Worm (Caenorhabditis elegans) whole organism, L2 larva: ENCODE data around the gene K08F4.3.

ENCODE experiments used
- F13H6.1 ChIP-seq: sonication (generic microtip); optimal IDR thresholded peaks from 2 replicates; lab custom pipeline; 2016; ENCODE audit warnings: missing genetic modification characterization, missing compliant biosample characterization
- R02D3.7 ChIP-seq: fragments of 150-350 bp; optimal IDR thresholded peaks from 2 replicates; lab custom pipeline; 2014; ENCODE audit warnings: missing biosample characterization, missing genetic modification characterization
- Y55F3AM.14 ChIP-seq: fragments of 200-800 bp; sonication (Bioruptor generic); optimal IDR thresholded peaks from 2 replicates; lab custom pipeline; 2018; ENCODE audit warnings: mild to moderate bottlenecking, missing genetic modification characterization, missing compliant biosample characterization
- ZK546.5 ChIP-seq: sonication (generic microtip); optimal IDR thresholded peaks from 2 replicates; lab custom pipeline; 2017; ENCODE audit warnings: missing biosample characterization, missing genetic modification characterization
- alr-1 ChIP-seq: fragments of 150-350 bp; optimal IDR thresholded peaks from 2 replicates; lab custom pipeline; 2014; ENCODE audit warnings: missing biosample characterization, missing genetic modification characterization
- aly-2 ChIP-seq: fragments of 150-350 bp; optimal IDR thresholded peaks from 2 replicates; lab custom pipeline; 2014; ENCODE audit warnings: missing biosample characterization, missing genetic modification characterization
- ama-1 ChIP-seq: fragments of 150-350 bp; optimal IDR thresholded peaks from 2 replicates; lab custom pipeline; 2018; ENCODE audit warnings: inconsistent platforms
- blmp-1 ChIP-seq: sonication (generic microtip); optimal IDR thresholded peaks from 2 replicates; lab custom pipeline; 2017; ENCODE audit warnings: missing genetic modification characterization, mild to moderate bottlenecking, missing compliant biosample characterization, antibody characterized with exemption, moderate library complexity; ENCODE audit not compliant: insufficient read depth
- ceh-16 ChIP-seq: fragments of 150-350 bp; optimal IDR thresholded peaks from 2 replicates; lab custom pipeline; 2014; ENCODE audit warnings: missing biosample characterization, missing genetic modification characterization
- ceh-82 ChIP-seq: fragments of 150-350 bp; optimal IDR thresholded peaks from 2 replicates; lab custom pipeline; 2014; ENCODE audit warnings: missing biosample characterization, missing genetic modification characterization
- crh-2 ChIP-seq: sonication (generic microtip); optimal IDR thresholded peaks from 2 replicates; lab custom pipeline; 2017; ENCODE audit warnings: missing biosample characterization, missing genetic modification characterization
- dmd-4 ChIP-seq: sonication (generic microtip); optimal IDR thresholded peaks from 2 replicates; lab custom pipeline; 2017; ENCODE audit warnings: missing biosample characterization, missing genetic modification characterization
- elt-1 ChIP-seq: fragments of 150-350 bp; optimal IDR thresholded peaks from 2 replicates; lab custom pipeline; 2014; ENCODE audit warnings: missing biosample characterization, missing genetic modification characterization
- elt-3 ChIP-seq: sonication (generic microtip); optimal IDR thresholded peaks from 2 replicates; lab custom pipeline; 2017; ENCODE audit warnings: missing biosample characterization, missing genetic modification characterization
- fos-1 ChIP-seq: fragments of 150-350 bp; optimal IDR thresholded peaks from 2 replicates; lab custom pipeline; 2014; ENCODE audit warnings: missing biosample characterization, missing genetic modification characterization
- gmeb-1 ChIP-seq: fragments of 150-350 bp; optimal IDR thresholded peaks from 2 replicates; lab custom pipeline; 2014; ENCODE audit warnings: missing biosample characterization, missing genetic modification characterization
- lin-11 ChIP-seq: fragments of 150-350 bp; sonication (generic microtip); optimal IDR thresholded peaks from 2 replicates; lab custom pipeline; 2014; ENCODE audit warnings: missing biosample characterization, missing genetic modification characterization, inconsistent platforms, mixed read lengths
- lin-39 ChIP-seq: fragments of 150-350 bp; optimal IDR thresholded peaks from 2 replicates; lab custom pipeline; 2014; ENCODE audit warnings: missing biosample characterization, missing genetic modification reagents, missing genetic modification characterization
- lsy-2 ChIP-seq, 2 experiments: fragments of 150-350 bp in 1 of 2; sonication (generic microtip) in 1 of 2; optimal IDR thresholded peaks; 2 replicates each; lab custom pipeline; 2014 to 2017; ENCODE audit warnings: missing biosample characterization in 2 of 2, missing genetic modification characterization in 2 of 2
- mab-5 ChIP-seq: fragments of 150-350 bp; optimal IDR thresholded peaks from 2 replicates; lab custom pipeline; 2014; ENCODE audit warnings: missing biosample characterization, missing genetic modification characterization
- mbf-1 ChIP-seq: sonication (generic microtip); optimal IDR thresholded peaks from 2 replicates; lab custom pipeline; 2017; ENCODE audit warnings: missing biosample characterization, missing genetic modification characterization
- mdl-1 ChIP-seq, 2 experiments: fragments of 150-350 bp in 1 of 2; sonication (generic microtip) in 1 of 2; optimal IDR thresholded peaks; 2 replicates each; lab custom pipeline; 2017; ENCODE audit warnings: missing biosample characterization in 2 of 2, missing genetic modification characterization in 2 of 2
- nhr-10 ChIP-seq: sonication (generic microtip); optimal IDR thresholded peaks from 2 replicates; lab custom pipeline; 2017; ENCODE audit warnings: missing biosample characterization, missing genetic modification characterization
- nhr-12 ChIP-seq: fragments of 150-350 bp; optimal IDR thresholded peaks from 2 replicates; lab custom pipeline; 2014; ENCODE audit warnings: missing biosample characterization, missing genetic modification characterization
- nhr-129 ChIP-seq: fragments of 150-350 bp; optimal IDR thresholded peaks from 2 replicates; lab custom pipeline; 2014; ENCODE audit warnings: missing biosample characterization, missing genetic modification characterization
- nhr-21 ChIP-seq: fragments of 150-350 bp; optimal IDR thresholded peaks from 2 replicates; lab custom pipeline; 2014; ENCODE audit warnings: missing biosample characterization, missing genetic modification characterization
- nhr-23 ChIP-seq: fragments of 150-350 bp; optimal IDR thresholded peaks from 2 replicates; lab custom pipeline; 2014; ENCODE audit warnings: missing biosample characterization, missing genetic modification reagents, missing genetic modification characterization
- nhr-25 ChIP-seq: fragments of 150-350 bp; sonication (generic microtip); optimal IDR thresholded peaks from 3 replicates; lab custom pipeline; 2014; ENCODE audit warnings: missing biosample characterization, missing genetic modification characterization
- nhr-6 ChIP-seq: fragments of 150-350 bp; optimal IDR thresholded peaks from 2 replicates; lab custom pipeline; 2014; ENCODE audit warnings: missing biosample characterization, missing genetic modification characterization
- nhr-77 ChIP-seq: fragments of 150-350 bp; optimal IDR thresholded peaks from 2 replicates; lab custom pipeline; 2014; ENCODE audit warnings: missing biosample characterization, missing genetic modification characterization
- peb-1 ChIP-seq: fragments of 150-350 bp; optimal IDR thresholded peaks from 2 replicates; lab custom pipeline; 2014; ENCODE audit warnings: missing biosample characterization, missing genetic modification characterization
- sem-4 ChIP-seq: fragments of 150-350 bp; optimal IDR thresholded peaks from 2 replicates; lab custom pipeline; 2014; ENCODE audit warnings: missing biosample characterization, missing genetic modification reagents, missing genetic modification characterization
- sma-3 ChIP-seq: sonication (generic microtip); optimal IDR thresholded peaks from 2 replicates; lab custom pipeline; 2016; ENCODE audit warnings: missing genetic modification reagents, missing genetic modification characterization, missing compliant biosample characterization
- snpc-4 ChIP-seq: fragments of 150-350 bp; optimal IDR thresholded peaks from 2 replicates; lab custom pipeline; 2014; ENCODE audit warnings: missing biosample characterization, missing genetic modification characterization
- unc-39 ChIP-seq: fragments of 150-350 bp; optimal IDR thresholded peaks from 2 replicates; lab custom pipeline; 2014; ENCODE audit warnings: missing biosample characterization, missing genetic modification characterization
- zag-1 ChIP-seq: fragments of 150-350 bp; optimal IDR thresholded peaks from 2 replicates; lab custom pipeline; 2014; ENCODE audit warnings: missing biosample characterization, missing genetic modification characterization
- ztf-1 ChIP-seq: fragments of 200-800 bp; sonication (Bioruptor generic); conservative IDR thresholded peaks from 2 replicates; pipeline ENCODE4 v1.3.6; 2022; ENCODE audit warnings: missing genetic modification characterization, missing compliant biosample characterization

The K08F4.3 gene

DNA sequence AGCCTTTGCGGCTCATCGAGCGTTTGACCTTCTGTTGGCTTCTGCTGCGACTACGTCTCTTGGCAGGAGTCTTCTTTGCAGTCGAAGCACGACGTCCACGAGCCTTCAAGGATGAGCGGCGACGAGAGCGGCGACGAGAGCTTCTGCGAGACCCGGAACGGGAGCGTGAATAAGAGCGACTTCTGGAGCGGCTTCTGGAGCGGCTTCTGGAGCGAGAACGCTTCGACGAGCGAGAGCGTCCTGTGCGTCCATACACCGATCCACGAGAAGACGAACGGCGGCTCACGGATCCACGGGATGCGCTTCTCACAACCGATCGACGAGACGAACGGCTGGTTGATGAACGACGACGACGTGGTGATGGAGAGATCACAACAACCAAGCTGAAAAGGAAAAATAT is 18.2 kb upstream of the K08F4.3 start:
- no peak for TF ChIP-seq ceh-82 (tag; lab: Kevin White, UChicago)
- no peak for TF ChIP-seq elt-3 (tag; lab: Kevin White, UChicago)
- TF ChIP-seq alr-1 (tag; lab: Kevin White, UChicago) = no peak
- TF ChIP-seq peb-1 (tag; lab: Kevin White, UChicago) = no peak
- no peak for TF ChIP-seq ceh-16 (tag; lab: Kevin White, UChicago)
- TF ChIP-seq sma-3 (GFP tag; lab: Kevin White, UChicago) = no peak

DNA sequence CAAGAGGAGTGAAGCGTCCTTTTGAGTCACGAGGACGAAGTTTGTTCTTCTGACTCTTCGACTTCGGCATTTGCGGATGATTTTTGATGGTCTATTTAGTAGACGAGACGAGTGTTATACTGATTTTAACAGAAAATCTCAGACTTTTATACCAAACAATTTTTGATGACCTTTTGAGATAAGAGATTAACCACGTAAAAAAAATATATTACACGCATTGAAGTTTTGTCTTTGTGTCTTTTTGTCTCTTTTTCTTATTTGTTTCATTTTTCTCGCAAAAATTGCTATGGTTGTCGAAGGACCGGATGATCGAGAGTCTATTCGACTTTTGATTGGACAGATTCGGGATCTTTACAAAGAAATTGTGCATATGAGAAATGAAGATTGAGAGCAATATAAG is 17.6 kb upstream of the K08F4.3 start, which contains the start of gene spch-1:
TSS of gene spch-1 (minus strand) at position 101 of the 400 bp plus-strand sequence.
- TF ChIP-seq ama-1 (lab: Kevin White, UChicago) (no peak), nhr-25 (tag; lab: Kevin White, UChicago) (no peak), ztf-1 (GFP tag; lab: Robert Waterston, UW) (no peak), mdl-1 (tag; optimal IDR thresholded peaks at IDR 0.05; lab: Kevin White, UChicago) (no peak), fos-1 (tag; lab: Kevin White, UChicago) (no peak), nhr-6 (tag; lab: Kevin White, UChicago) (no peak), nhr-21 (tag; lab: Kevin White, UChicago) (no peak), nhr-23 (no peak), peb-1 (tag; lab: Kevin White, UChicago) (no peak), alr-1 (tag; lab: Kevin White, UChicago) (no peak), gmeb-1 (tag; lab: Kevin White, UChicago) (no peak), mab-5 (tag; lab: Kevin White, UChicago) (no peak), unc-39 (tag; lab: Kevin White, UChicago) (no peak), nhr-12 (tag; lab: Kevin White, UChicago) (no peak), mbf-1 (tag; lab: Kevin White, UChicago) (no peak), lin-11 (tag; lab: Kevin White, UChicago) (no peak), lsy-2 (tag; optimal IDR thresholded peaks at IDR 0.05; lab: Kevin White, UChicago) (no peak), lin-39 (tag; lab: Kevin White, UChicago) (no peak), snpc-4 (tag; lab: Kevin White, UChicago) (no peak)

DNA sequence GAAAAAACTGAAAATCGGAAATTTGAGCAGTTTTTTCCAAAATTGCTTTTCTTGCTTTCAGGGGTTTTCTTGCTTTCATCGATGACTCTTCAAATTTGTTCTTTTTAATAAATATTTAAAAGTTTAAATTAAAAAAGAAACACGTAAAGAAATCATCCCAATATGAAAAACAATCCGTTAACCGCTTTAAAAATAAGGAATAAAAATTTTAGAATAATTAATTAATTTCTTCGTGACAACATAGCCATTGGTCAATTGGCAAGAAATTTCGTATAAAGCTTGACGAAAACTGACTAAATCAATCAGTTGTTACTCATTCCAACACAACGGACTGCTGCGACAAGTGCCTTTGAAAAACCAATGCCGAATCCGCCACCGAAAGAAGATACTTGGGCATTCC is 16.5 kb upstream of the K08F4.3 start, which contains the start of gene nsph-3.2:
TSS of gene nsph-3.2 (plus strand) at position 301 of the 400 bp plus-strand sequence.
- TF ChIP-seq mab-5 (tag; lab: Kevin White, UChicago) = no peak
- no peak for TF ChIP-seq gmeb-1 (tag; lab: Kevin White, UChicago)
- TF ChIP-seq Y55F3AM.14 (GFP tag; lab: Kevin White, UChicago) = no peak
- no peak for TF ChIP-seq elt-1 (tag; lab: Kevin White, UChicago)
- no peak for TF ChIP-seq aly-2
- TF ChIP-seq zag-1 (tag; lab: Kevin White, UChicago) = no peak
- no peak for TF ChIP-seq sem-4 (tag; lab: Kevin White, UChicago)
- no peak for TF ChIP-seq nhr-23
- no peak for TF ChIP-seq alr-1 (tag; lab: Kevin White, UChicago)
- no peak for TF ChIP-seq ceh-82 (tag; lab: Kevin White, UChicago)
- TF ChIP-seq nhr-21 (tag; lab: Kevin White, UChicago) = no peak
- TF ChIP-seq R02D3.7 (tag; lab: Kevin White, UChicago) = no peak
- TF ChIP-seq lsy-2 (tag; optimal IDR thresholded peaks at IDR 0.05; lab: Kevin White, UChicago) = no peak
- TF ChIP-seq nhr-129 = no peak
- no peak for TF ChIP-seq nhr-77
- TF ChIP-seq lin-39 (tag; lab: Kevin White, UChicago) = no peak
- TF ChIP-seq ZK546.5 (tag; lab: Kevin White, UChicago) = no peak

DNA sequence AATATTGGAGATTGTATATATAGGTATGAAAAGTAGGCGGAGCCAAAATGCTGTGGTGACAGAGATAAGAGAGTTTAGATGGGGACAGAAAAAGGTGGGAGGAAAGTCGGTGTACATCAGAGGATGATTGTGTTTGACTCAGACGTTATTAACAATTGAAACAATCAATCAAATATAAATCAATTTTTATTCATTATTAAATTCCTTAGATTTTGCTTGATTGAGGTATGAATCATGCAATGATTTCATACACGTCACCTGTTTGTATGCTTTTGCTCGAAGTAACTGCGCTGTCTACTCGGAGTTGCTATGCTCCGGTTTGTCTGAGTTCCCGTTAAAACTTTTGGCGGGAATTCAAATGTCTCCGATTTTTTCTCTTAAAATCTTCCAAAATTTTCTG is 13.9 kb upstream of the K08F4.3 start, which contains the start of gene C04G2.10:
TSS of gene C04G2.10 (plus strand) at position 301 of the 400 bp plus-strand sequence.
- TF ChIP-seq crh-2 (tag; lab: Kevin White, UChicago) (no peak), elt-3 (tag; lab: Kevin White, UChicago) (no peak), F13H6.1 (no peak), nhr-77 (no peak), sem-4 (tag; lab: Kevin White, UChicago) (no peak), blmp-1 (no peak), dmd-4 (tag; lab: Kevin White, UChicago) (no peak), alr-1 (tag; lab: Kevin White, UChicago) (no peak), ceh-82 (tag; lab: Kevin White, UChicago) (no peak), mab-5 (tag; lab: Kevin White, UChicago) (no peak), ZK546.5 (tag; lab: Kevin White, UChicago) (no peak), elt-1 (tag; lab: Kevin White, UChicago) (no peak), nhr-10 (tag; lab: Kevin White, UChicago) (no peak)
